Fruit fly (Drosophila melanogaster) whole organism, prepupa: ENCODE data around the gene CG3823.

Experiments used
- Blimp-1 ChIP-seq: fragments of 200-800 bp; sonication (Bioruptor generic); optimal IDR thresholded peaks from 3 replicates; lab custom pipeline; 2017; ENCODE audit warnings: missing biosample characterization, missing genetic modification characterization, mild to moderate bottlenecking, moderate library complexity, missing genetic modification reagents
- CG10631 ChIP-seq: fragments of 200-800 bp; sonication (Bioruptor generic); optimal IDR thresholded peaks from 2 replicates; lab custom pipeline; 2016; ENCODE audit warnings: missing biosample characterization, missing genetic modification characterization
- CG11762 ChIP-seq: fragments of 200-800 bp; sonication (Bioruptor generic); optimal IDR thresholded peaks from 3 replicates; lab custom pipeline; 2016; ENCODE audit warnings: missing biosample characterization, missing genetic modification characterization; ENCODE audit not compliant: insufficient read depth
- CG15336 ChIP-seq: fragments of 200-800 bp; sonication (Bioruptor generic); IDR thresholded peaks from 2 replicates; pipeline ENCODE4 v1.3.6; 2022; ENCODE audit warnings: missing biosample characterization, missing genetic modification characterization
- CG1621 ChIP-seq: fragments of 200-800 bp; sonication (Bioruptor generic); optimal IDR thresholded peaks from 3 replicates; lab custom pipeline; 2018; ENCODE audit warnings: missing biosample characterization, mild to moderate bottlenecking, missing genetic modification characterization
- CG3032 ChIP-seq: fragments of 200-800 bp; optimal IDR thresholded peaks from 2 replicates; lab custom pipeline; 2019; ENCODE audit warnings: missing biosample characterization, mild to moderate bottlenecking, missing genetic modification characterization, moderate library complexity
- CG31627 ChIP-seq: fragments of 200-800 bp; sonication (Bioruptor generic); optimal IDR thresholded peaks from 3 replicates; lab custom pipeline; 2016; ENCODE audit warnings: missing biosample characterization, missing genetic modification characterization
- CG3919 ChIP-seq: fragments of 200-800 bp; sonication (Bioruptor generic); optimal IDR thresholded peaks from 3 replicates; lab custom pipeline; 2016; ENCODE audit warnings: missing biosample characterization, missing genetic modification characterization
- CG4318 ChIP-seq: fragments of 200-800 bp; sonication (Bioruptor generic); optimal IDR thresholded peaks from 3 replicates; lab custom pipeline; 2017; ENCODE audit warnings: missing biosample characterization, mild to moderate bottlenecking, missing genetic modification characterization
- CG6163 ChIP-seq: fragments of 200-800 bp; sonication (Bioruptor generic); IDR thresholded peaks from 3 replicates; pipeline ENCODE4 v1.3.6; 2022; ENCODE audit warnings: missing biosample characterization, missing genetic modification characterization
- CG6792 ChIP-seq: fragments of 200-800 bp; sonication (Bioruptor generic); optimal IDR thresholded peaks from 3 replicates; lab custom pipeline; 2016; ENCODE audit warnings: missing biosample characterization, missing genetic modification characterization
- CG6808 ChIP-seq: fragments of 200-800 bp; sonication (Bioruptor generic); optimal IDR thresholded peaks from 3 replicates; lab custom pipeline; 2017; ENCODE audit warnings: missing biosample characterization, missing genetic modification characterization, mild to moderate bottlenecking, moderate library complexity, missing genetic modification reagents
- CG8632 ChIP-seq: fragments of 200-800 bp; sonication (Bioruptor generic); optimal IDR thresholded peaks from 3 replicates; lab custom pipeline; 2016; ENCODE audit warnings: missing biosample characterization, missing genetic modification characterization
- CG9139 ChIP-seq: fragments of 200-800 bp; sonication (Bioruptor generic); optimal IDR thresholded peaks from 3 replicates; lab custom pipeline; 2017; ENCODE audit warnings: missing biosample characterization, mild to moderate bottlenecking, missing genetic modification characterization
- Eip75B ChIP-seq: fragments of 200-800 bp; sonication (Bioruptor generic); optimal IDR thresholded peaks from 3 replicates; lab custom pipeline; 2016; ENCODE audit warnings: missing biosample characterization, missing genetic modification characterization
- Eip78C ChIP-seq: fragments of 200-800 bp; sonication (Bioruptor generic); peaks from one replicate; lab custom pipeline; 2016; ENCODE audit warnings: missing biosample characterization, missing genetic modification characterization
- Ets96B ChIP-seq: fragments of 200-800 bp; optimal IDR thresholded peaks from 2 replicates; lab custom pipeline; 2019; ENCODE audit warnings: missing biosample characterization, mild to moderate bottlenecking, missing genetic modification characterization, moderate library complexity
- Gug ChIP-seq: fragments of 200-800 bp; sonication (Bioruptor generic); IDR thresholded peaks from 2 replicates; pipeline ENCODE4 v1.3.6; 2022; ENCODE audit warnings: missing biosample characterization, missing genetic modification characterization
- Hr38 ChIP-seq: sonication (Bioruptor generic); optimal IDR thresholded peaks from 2 replicates; lab custom pipeline; 2016; ENCODE audit warnings: missing biosample characterization, missing genetic modification characterization
- Hr39 ChIP-seq: fragments of 200-800 bp; sonication (Bioruptor generic); optimal IDR thresholded peaks from 2 replicates; lab custom pipeline; 2016; ENCODE audit warnings: missing biosample characterization, missing genetic modification characterization
- Lpt ChIP-seq: fragments of 200-800 bp; sonication (Bioruptor generic); optimal IDR thresholded peaks from 3 replicates; lab custom pipeline; 2016; ENCODE audit warnings: missing biosample characterization, missing genetic modification characterization
- Met ChIP-seq: fragments of 200-800 bp; sonication (Bioruptor generic); optimal IDR thresholded peaks from 3 replicates; lab custom pipeline; 2016; ENCODE audit warnings: missing biosample characterization, missing genetic modification characterization
- OdsH ChIP-seq: fragments of 200-800 bp; sonication (Bioruptor generic); optimal IDR thresholded peaks from 3 replicates; lab custom pipeline; 2016; ENCODE audit warnings: missing biosample characterization, missing genetic modification characterization
- Smox ChIP-seq: fragments of 200-800 bp; sonication (Bioruptor generic); optimal IDR thresholded peaks from 3 replicates; lab custom pipeline; 2016; ENCODE audit warnings: missing biosample characterization, missing genetic modification characterization
- Sox14 ChIP-seq: fragments of 200-800 bp; sonication (Bioruptor generic); optimal IDR thresholded peaks from 3 replicates; lab custom pipeline; 2016; ENCODE audit warnings: missing biosample characterization, missing genetic modification characterization
- Sox15 ChIP-seq: fragments of 200-800 bp; sonication (Bioruptor generic); optimal IDR thresholded peaks from 3 replicates; lab custom pipeline; 2016; ENCODE audit warnings: missing biosample characterization, missing genetic modification characterization
- cyc ChIP-seq: fragments of 200-800 bp; sonication (Bioruptor generic); optimal IDR thresholded peaks from 3 replicates; lab custom pipeline; 2016; ENCODE audit warnings: missing biosample characterization, missing genetic modification characterization
- dac ChIP-seq: fragments of 200-800 bp; sonication (Bioruptor generic); optimal IDR thresholded peaks from 2 replicates; lab custom pipeline; 2017; ENCODE audit warnings: missing biosample characterization, mild to moderate bottlenecking, missing genetic modification characterization
- dsx ChIP-seq: fragments of 200-800 bp; optimal IDR thresholded peaks from 3 replicates; lab custom pipeline; 2019; ENCODE audit warnings: missing biosample characterization, mild to moderate bottlenecking, missing genetic modification characterization, moderate library complexity; ENCODE audit not compliant: poor library complexity, severe bottlenecking
- esn ChIP-seq: fragments of 200-800 bp; sonication (Bioruptor generic); optimal IDR thresholded peaks from 2 replicates; lab custom pipeline; 2016; ENCODE audit warnings: missing biosample characterization, mild to moderate bottlenecking, missing genetic modification characterization, moderate library complexity
- fd85E ChIP-seq: fragments of 200-800 bp; sonication (Bioruptor generic); optimal IDR thresholded peaks from 3 replicates; lab custom pipeline; 2016; ENCODE audit warnings: missing biosample characterization, missing genetic modification characterization
- lz ChIP-seq: fragments of 200-800 bp; sonication (Bioruptor generic); optimal IDR thresholded peaks from 3 replicates; lab custom pipeline; 2016; ENCODE audit warnings: missing biosample characterization, missing genetic modification characterization
- pdm3 ChIP-seq: fragments of 200-800 bp; sonication (Bioruptor generic); optimal IDR thresholded peaks from 3 replicates; lab custom pipeline; 2016; ENCODE audit warnings: missing biosample characterization, missing genetic modification characterization
- salr ChIP-seq, 2 experiments: fragments of 200-800 bp; sonication (Bioruptor generic); optimal IDR thresholded peaks; 3 replicates each; lab custom pipeline; 2016 to 2018; ENCODE audit warnings: missing biosample characterization in 2 of 2, missing genetic modification characterization in 2 of 2, mild to moderate bottlenecking in 1 of 2
- ss ChIP-seq, 2 experiments: fragments of 200-800 bp; sonication (Bioruptor generic); optimal IDR thresholded peaks; 2 replicates in 1 of 2; 3 replicates in 1 of 2; lab custom pipeline; 2017 to 2018; ENCODE audit warnings: mild to moderate bottlenecking in 2 of 2, missing biosample characterization in 2 of 2, missing genetic modification characterization in 2 of 2, moderate library complexity in 1 of 2
- svp ChIP-seq: fragments of 200-800 bp; sonication (Bioruptor generic); peaks from one replicate; lab custom pipeline; 2016; ENCODE audit warnings: missing biosample characterization, missing genetic modification characterization
- topi ChIP-seq: fragments of 200-800 bp; sonication (Bioruptor generic); optimal IDR thresholded peaks from 3 replicates; lab custom pipeline; 2016; ENCODE audit warnings: missing biosample characterization, missing genetic modification characterization
- vri ChIP-seq: fragments of 200-800 bp; sonication (Bioruptor generic); optimal IDR thresholded peaks from 3 replicates; lab custom pipeline; 2016; ENCODE audit warnings: missing biosample characterization, mild to moderate bottlenecking, missing genetic modification characterization

CG3823 gene

DNA sequence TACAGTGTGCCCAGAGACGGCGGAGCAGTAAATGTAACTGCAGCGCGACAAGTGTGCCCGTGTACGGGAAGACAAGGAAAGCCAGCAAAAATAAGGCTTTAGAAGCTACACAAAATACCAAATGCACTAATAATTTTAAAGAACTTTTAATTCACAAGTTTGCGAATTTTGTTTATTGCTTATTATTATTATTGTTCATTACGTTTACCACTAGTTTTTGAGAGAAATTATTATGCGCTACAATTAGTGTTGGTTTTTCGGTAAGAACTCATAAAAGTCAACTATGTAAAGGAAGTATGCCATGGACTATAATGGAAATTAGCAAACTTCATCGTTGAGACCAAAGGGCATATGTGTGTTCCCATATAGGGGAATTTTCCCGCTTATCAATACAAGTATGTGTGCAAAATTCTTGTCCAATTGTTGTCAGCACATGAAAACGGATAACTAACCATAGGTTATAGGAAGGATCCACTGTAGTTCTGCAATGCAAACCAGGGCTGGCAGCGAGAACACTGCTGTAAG is 36.5 kb upstream of the CG3823 start, which contains the start of gene schlank (continued):
- TF ChIP-seq CG11762 = peak; percentile 16
- peak; percentile 71 for TF ChIP-seq svp
- no peak for TF ChIP-seq CG6808 (GFP tag; lab: Kevin White, UChicago)
- peak; percentile 70 for TF ChIP-seq Hr39 (GFP tag; lab: Kevin White, UChicago)
- TF ChIP-seq CG8632 (GFP tag; lab: Kevin White, UChicago) = no peak
- TF ChIP-seq lz = peak; percentile 59
- TF ChIP-seq CG10631 = no peak
- no peak for TF ChIP-seq CG9139
- peak; percentile 85 for TF ChIP-seq Eip78C
- TF ChIP-seq Sox14 (GFP tag; lab: Kevin White, UChicago) = peak; percentile 42
- peak; percentile 52 for TF ChIP-seq Sox15 (GFP tag; lab: Kevin White, UChicago)
- no peak for TF ChIP-seq OdsH (GFP tag; lab: Kevin White, UChicago)
- TF ChIP-seq ss (GFP tag; optimal IDR thresholded peaks at IDR 0.05; lab: Kevin White, UChicago) = no peak
- TF ChIP-seq CG4318 (GFP tag; lab: Kevin White, UChicago) = no peak
- TF ChIP-seq CG3032 (tag; lab: Kevin White, UChicago) = peak; percentile 62
- TF ChIP-seq CG6792 (GFP tag; lab: Kevin White, UChicago) = peak; percentile 28
- TF ChIP-seq dac (GFP tag; lab: Kevin White, UChicago) = peak; percentile 10
- peak; percentile 38 for TF ChIP-seq Ets96B

DNA sequence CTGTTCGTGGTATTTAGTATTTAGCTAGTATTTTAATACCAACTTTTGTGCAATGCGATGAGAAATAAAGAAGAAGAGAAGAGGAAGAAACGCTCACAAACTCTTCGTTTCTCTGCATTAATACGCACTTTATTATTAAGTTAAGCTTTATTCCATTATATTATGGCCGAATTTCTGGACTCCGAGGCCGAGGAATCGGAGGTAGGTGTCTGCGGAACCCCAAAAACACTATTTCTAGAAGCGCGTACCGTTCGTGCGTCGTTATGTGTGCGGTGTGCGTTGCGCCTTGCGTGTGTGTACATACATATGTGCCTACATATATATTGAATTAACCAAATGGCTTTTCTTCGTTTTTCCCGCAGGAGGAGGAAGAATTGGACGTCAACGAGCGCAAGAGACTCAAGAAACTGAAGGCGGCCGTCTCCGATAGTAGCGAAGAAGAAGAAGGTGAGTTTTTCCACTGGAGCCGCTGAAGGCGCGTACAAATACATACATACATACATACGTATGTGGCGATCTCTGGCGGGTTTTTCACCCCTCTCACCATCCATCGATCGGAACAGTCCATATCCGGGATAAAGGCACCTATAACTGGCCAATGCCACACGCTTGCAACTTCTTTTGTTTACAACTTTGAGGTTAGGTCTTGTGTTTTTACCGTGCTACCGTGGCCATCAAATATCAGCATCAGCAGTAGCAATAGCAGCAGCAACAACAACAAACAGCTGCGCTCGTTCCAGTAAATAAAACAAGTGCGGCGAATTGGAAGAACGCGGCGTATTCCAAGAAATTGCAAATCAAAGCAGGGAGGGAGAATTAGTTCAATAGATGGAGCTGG is 35.8 kb upstream of the CG3823 start, which contains the start of gene Spt6:
TSS of gene Spt6 (plus strand) at position 53 of the 838 bp plus-strand sequence.
- TF ChIP-seq CG6808 (GFP tag; lab: Kevin White, UChicago) = no peak
- peak; percentile 34 for TF ChIP-seq svp
- TF ChIP-seq ss (GFP tag; optimal IDR thresholded peaks at IDR 0.05; lab: Kevin White, UChicago) = peak in 1 of 2 experiments; percentile 8
- no peak for TF ChIP-seq Hr38 (GFP tag; lab: Kevin White, UChicago)
- TF ChIP-seq Eip78C = peak; percentile 5
- TF ChIP-seq salr (GFP tag; optimal IDR thresholded peaks at IDR 0.05; lab: Kevin White, UChicago) = no peak
- TF ChIP-seq dac (GFP tag; lab: Kevin White, UChicago) = no peak
- TF ChIP-seq CG6163 (GFP tag; lab: Robert Waterston, UW) = no peak
- TF ChIP-seq Met = no peak
- peak; percentile 23 for TF ChIP-seq CG1621 (tag; lab: Kevin White, UChicago)

DNA sequence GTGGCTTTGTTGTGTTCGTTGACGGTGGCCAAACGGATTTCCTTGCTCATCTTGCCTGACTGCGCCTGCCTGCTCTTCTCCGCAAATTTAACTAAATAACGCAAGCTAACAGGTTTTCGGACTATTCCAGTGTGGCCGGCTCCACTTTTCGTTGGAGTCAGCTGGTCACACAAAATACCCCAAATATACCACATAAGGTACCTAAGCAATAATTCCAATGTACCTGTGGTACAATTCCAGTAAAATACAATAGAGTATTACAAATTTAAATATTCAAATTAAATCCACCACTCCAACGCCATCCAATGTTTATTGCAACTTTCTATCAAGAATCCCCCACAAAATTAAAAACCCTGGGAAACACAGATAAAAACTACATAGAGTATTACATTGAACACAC is 27.2 kb upstream of the CG3823 start, which contains the start of gene CG3566:
TSS of gene CG3566 (minus strand) at position 135 of the 400 bp plus-strand sequence.
- TF ChIP-seq Sox14 (GFP tag; lab: Kevin White, UChicago) (peak; percentile 12), CG1621 (tag; lab: Kevin White, UChicago) (peak; percentile 12), Lpt (GFP tag; lab: Kevin White, UChicago) (no peak), Eip75B (no peak), svp (peak; percentile 52), fd85E (GFP tag; lab: Kevin White, UChicago) (no peak), Ets96B (no peak), Eip78C (peak; percentile 63), Met (no peak), esn (GFP tag; lab: Kevin White, UChicago) (peak; percentile 21), dsx (GFP tag; lab: Kevin White, UChicago) (peak; percentile 0), vri (GFP tag; lab: Kevin White, UChicago) (peak; percentile 16), topi (GFP tag; lab: Kevin White, UChicago) (no peak), CG15336 (GFP tag; lab: Robert Waterston, UW) (0 out of 2 replicates have a peak, but pooled peaks have one; percentile 27)

DNA sequence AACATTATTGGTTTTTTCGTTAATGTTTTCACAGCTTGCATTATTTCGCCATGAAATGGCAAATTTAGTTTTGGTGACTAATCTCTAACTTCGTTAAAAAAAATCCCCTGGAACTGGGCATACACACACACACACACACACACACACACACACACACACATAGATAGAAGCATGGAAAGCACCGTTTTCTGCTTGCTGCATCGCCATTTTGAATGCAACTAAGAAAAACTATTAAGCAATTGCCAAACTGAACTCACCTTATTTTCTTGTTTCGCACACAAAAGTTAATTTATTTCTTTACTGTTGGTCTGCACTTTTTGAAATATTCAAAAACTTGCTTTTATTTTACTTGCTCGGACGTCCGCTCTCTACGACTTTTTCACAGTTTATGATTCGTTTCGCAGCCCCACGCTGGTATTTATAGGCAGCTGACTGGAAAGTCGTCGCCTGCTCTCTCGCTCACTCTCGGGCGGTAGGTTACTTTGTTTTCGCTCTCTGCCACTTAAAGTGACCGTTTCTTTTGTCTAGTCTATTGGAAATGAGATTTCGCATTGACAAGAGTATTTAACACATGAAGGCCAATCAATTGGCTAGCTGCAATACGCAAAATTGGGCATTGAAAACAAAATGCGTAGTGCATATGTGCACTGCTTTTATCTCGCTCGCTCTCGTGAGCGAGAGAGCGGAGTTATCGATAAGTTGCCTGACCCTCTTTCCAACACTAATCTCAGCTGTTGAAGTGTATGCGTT is 24.7 kb upstream of the CG3823 start:
- no peak for TF ChIP-seq CG4318 (GFP tag; lab: Kevin White, UChicago)
- no peak for TF ChIP-seq pdm3 (GFP tag; lab: Kevin White, UChicago)
- peak; percentile 40 for TF ChIP-seq CG3919
- no peak for TF ChIP-seq lz
- TF ChIP-seq Hr39 (GFP tag; lab: Kevin White, UChicago) = no peak
- peak; percentile 45 for TF ChIP-seq esn (GFP tag; lab: Kevin White, UChicago)
- TF ChIP-seq Ets96B = no peak
- TF ChIP-seq Blimp-1 (GFP tag; lab: Kevin White, UChicago) = peak; percentile 2
- TF ChIP-seq cyc (GFP tag; lab: Kevin White, UChicago) = peak; percentile 6
- TF ChIP-seq dac (GFP tag; lab: Kevin White, UChicago) = no peak
- TF ChIP-seq CG6792 (GFP tag; lab: Kevin White, UChicago) = no peak
- TF ChIP-seq topi (GFP tag; lab: Kevin White, UChicago) = peak; percentile 56
- peak; percentile 52 for TF ChIP-seq Sox14 (GFP tag; lab: Kevin White, UChicago)
- TF ChIP-seq Smox (GFP tag; lab: Kevin White, UChicago) = no peak
- TF ChIP-seq fd85E (GFP tag; lab: Kevin White, UChicago) = no peak
- no peak for TF ChIP-seq Gug (GFP tag; lab: Robert Waterston, UW)
- TF ChIP-seq Eip78C = peak; percentile 72
- peak; percentile 79 for TF ChIP-seq svp
- TF ChIP-seq CG31627 (GFP tag; lab: Kevin White, UChicago) = no peak
- TF ChIP-seq CG15336 (GFP tag; lab: Robert Waterston, UW) = no peak
- peak; percentile 4 for TF ChIP-seq CG8632 (GFP tag; lab: Kevin White, UChicago)
- TF ChIP-seq ss (GFP tag; optimal IDR thresholded peaks at IDR 0.05; lab: Kevin White, UChicago) = peak in 1 of 2 experiments; percentile 22
- no peak for TF ChIP-seq CG3032 (tag; lab: Kevin White, UChicago)
